Fruit fly (Drosophila melanogaster): ENCODE measurements around the gene spn-D.

spn-D gene

dm6 chr3R:27149884-27150676 lies 15.4 kb upstream of the spn-D start (continued):
- TF ChIP-seq CG7839 (tag; optimal IDR thresholded peaks at IDR 0.05): no peak
- no peak for TF ChIP-seq CG2712 (tag; optimal IDR thresholded peaks at IDR 0.05)
- no peak for TF ChIP-seq Six4 (GFP tag; optimal IDR thresholded peaks at IDR 0.05)
- peak in 1 of 2 experiments; percentile 72 for TF ChIP-seq insv (GFP tag; optimal IDR thresholded peaks at IDR 0.05)
- no peak for TF ChIP-seq CG1792 (GFP tag; optimal IDR thresholded peaks at IDR 0.05)
- no peak for TF ChIP-seq CG11560 (tag; IDR thresholded peaks at IDR 0.05)
- no peak for TF ChIP-seq Nf-YA (GFP tag; IDR thresholded peaks at IDR 0.05)
- no peak for TF ChIP-seq CG11696 (GFP tag; IDR thresholded peaks at IDR 0.05)
- TF ChIP-seq HLH4C (GFP tag; IDR thresholded peaks at IDR 0.05; ENCODE audit: partially characterized antibody): no peak
- no peak for TF ChIP-seq CG18262 (tag; optimal IDR thresholded peaks at IDR 0.05)
- TF ChIP-seq CG6654 (GFP tag; optimal IDR thresholded peaks at IDR 0.05): no peak
- peak; percentile 53 for TF ChIP-seq CG1832 (GFP tag; optimal IDR thresholded peaks at IDR 0.05)
- TF ChIP-seq trh (GFP tag; optimal IDR thresholded peaks at IDR 0.05): no peak
- TF ChIP-seq CG9797 (GFP tag; optimal IDR thresholded peaks at IDR 0.05): no peak
- no peak for TF ChIP-seq CG14667 (GFP tag; IDR thresholded peaks at IDR 0.05)
- no peak for TF ChIP-seq yki (optimal IDR thresholded peaks at IDR 0.05)
- TF ChIP-seq Gug (GFP tag; IDR thresholded peaks at IDR 0.05): no peak
- TF ChIP-seq CG6689 (GFP tag; IDR thresholded peaks at IDR 0.05): no peak
- no peak for TF ChIP-seq Abd-B (GFP tag; optimal IDR thresholded peaks at IDR 0.05)
- no peak for TF ChIP-seq Ssrp (tag; optimal IDR thresholded peaks at IDR 0.05)
- no peak for TF ChIP-seq CG7357 (GFP tag; IDR thresholded peaks at IDR 0.05)
- TF ChIP-seq NC2α (GFP tag; optimal IDR thresholded peaks at IDR 0.05): no peak
- no peak for TF ChIP-seq ind (GFP tag; optimal IDR thresholded peaks at IDR 0.05)
- no peak for TF ChIP-seq CG7271 (tag; optimal IDR thresholded peaks at IDR 0.05)
- no peak for TF ChIP-seq sna (GFP tag; IDR thresholded peaks at IDR 0.05; ENCODE audit: partially characterized antibody)
- no peak for TF ChIP-seq nerfin-1 (tag; optimal IDR thresholded peaks at IDR 0.05)
- TF ChIP-seq ham (GFP tag; IDR thresholded peaks at IDR 0.05): no peak

- TF ChIP-seq CG12299 (tag; optimal IDR thresholded peaks at IDR 0.05) (peak; percentile 42), sc (optimal IDR thresholded peaks at IDR 0.05) (no peak), sc (GFP tag; optimal IDR thresholded peaks at IDR 0.05) (peak; percentile 29), ab (GFP tag; optimal IDR thresholded peaks at IDR 0.05) (no peak), gt (GFP tag; IDR thresholded peaks at IDR 0.05) (no peak), MESR4 (GFP tag; optimal IDR thresholded peaks at IDR 0.05) (peak; percentile 83), Deaf1 (tag; optimal IDR thresholded peaks at IDR 0.05) (no peak), CG2678 (tag; optimal IDR thresholded peaks at IDR 0.05) (peak; percentile 75), lab (GFP tag; optimal IDR thresholded peaks at IDR 0.05) (peak; percentile 74), sr (GFP tag; IDR thresholded peaks at IDR 0.05) (no peak), CG6765 (GFP tag; optimal IDR thresholded peaks at IDR 0.05) (peak; percentile 63), esg (GFP tag; conservative IDR thresholded peaks at IDR 0.05) (no peak), phol (tag; optimal IDR thresholded peaks at IDR 0.05) (peak; percentile 72), Oli (tag; optimal IDR thresholded peaks at IDR 0.05) (peak; percentile 25), CG13424 (tag; optimal IDR thresholded peaks at IDR 0.05) (peak; percentile 65), CG11696 (GFP tag; IDR thresholded peaks at IDR 0.05) (no peak), pros (GFP tag; optimal IDR thresholded peaks at IDR 0.05) (no peak), Ptx1 (GFP tag; IDR thresholded peaks at IDR 0.05) (no peak), CG12391 (tag; optimal IDR thresholded peaks at IDR 0.05) (peak; percentile 79), NC2α (GFP tag; optimal IDR thresholded peaks at IDR 0.05) (no peak), CG9797 (GFP tag; optimal IDR thresholded peaks at IDR 0.05) (peak; percentile 70), kni (GFP tag; optimal IDR thresholded peaks at IDR 0.05) (peak; percentile 56), Gsc (GFP tag; IDR thresholded peaks at IDR 0.05) (no peak), CG18619 (GFP tag; optimal IDR thresholded peaks at IDR 0.05) (peak; percentile 15)
Measured at dm6 chr3R:27150685-27151515, 14.6 kb upstream of the spn-D start, which contains the start of gene CG6051. TSS of gene CG6051 (minus strand) at chr3R:27151069.

All from whole organism, embryonic.